Fruit fly (Drosophila melanogaster) whole organism, adult: Measurements from ENCODE around the gene Rap1.

ENCODE experiments used
- CG11617 ChIP-seq: fragments of 200-800 bp; sonication (Bioruptor generic); optimal IDR thresholded peaks from 2 replicates; lab custom pipeline; 2017; ENCODE audit warnings: mild to moderate bottlenecking, missing biosample characterization, missing genetic modification reagents, missing genetic modification characterization
- CG14711 ChIP-seq: fragments of 200-800 bp; sonication (Bioruptor generic); optimal IDR thresholded peaks from 2 replicates; lab custom pipeline; 2018; ENCODE audit warnings: missing biosample characterization, mild to moderate bottlenecking, missing genetic modification characterization, moderate library complexity
- CG33017 ChIP-seq: fragments of 200-800 bp; sonication (Bioruptor generic); optimal IDR thresholded peaks from 2 replicates; lab custom pipeline; 2018; ENCODE audit warnings: missing biosample characterization, mild to moderate bottlenecking, missing genetic modification characterization, moderate library complexity
- CG7101 ChIP-seq: fragments of 200-800 bp; sonication (Bioruptor generic); optimal IDR thresholded peaks from 2 replicates; lab custom pipeline; 2018; ENCODE audit warnings: missing biosample characterization, mild to moderate bottlenecking, missing genetic modification characterization, moderate library complexity
- Crg-1 ChIP-seq: fragments of 200-800 bp; sonication (Bioruptor generic); optimal IDR thresholded peaks from 2 replicates; lab custom pipeline; 2016; ENCODE audit warnings: missing biosample characterization, missing genetic modification characterization
- Mnt ChIP-seq: fragments of 200-800 bp; sonication (Bioruptor generic); optimal IDR thresholded peaks from 2 replicates; lab custom pipeline; 2016; ENCODE audit warnings: missing biosample characterization, mild to moderate bottlenecking, missing genetic modification characterization
- bab1 ChIP-seq: fragments of 200-800 bp; sonication (Bioruptor generic); optimal IDR thresholded peaks from 3 replicates; lab custom pipeline; 2019; ENCODE audit warnings: missing biosample characterization, mild to moderate bottlenecking, missing genetic modification characterization, moderate library complexity
- cic ChIP-seq: fragments of 200-800 bp; sonication (Bioruptor generic); optimal IDR thresholded peaks from 2 replicates; lab custom pipeline; 2017; ENCODE audit warnings: missing biosample characterization, mild to moderate bottlenecking, missing genetic modification characterization, moderate library complexity
- cnc ChIP-seq, 2 experiments: fragments of >200 bp; optimal IDR thresholded peaks; 2 replicates each; lab custom pipeline; 2017
- kay ChIP-seq: fragments of 200-800 bp; sonication (Bioruptor generic); peaks from one replicate; lab custom pipeline; 2016; ENCODE audit warnings: missing biosample characterization, missing genetic modification characterization, borderline replicate concordance
- ovo ChIP-seq: fragments of 200-800 bp; sonication (Bioruptor generic); optimal IDR thresholded peaks from 2 replicates; lab custom pipeline; 2016; ENCODE audit warnings: missing biosample characterization, missing genetic modification characterization
- tj ChIP-seq: fragments of 200-800 bp; sonication (Bioruptor generic); optimal IDR thresholded peaks from 3 replicates; lab custom pipeline; 2017; ENCODE audit warnings: missing biosample characterization, mild to moderate bottlenecking, missing genetic modification characterization, moderate library complexity

DNA sequence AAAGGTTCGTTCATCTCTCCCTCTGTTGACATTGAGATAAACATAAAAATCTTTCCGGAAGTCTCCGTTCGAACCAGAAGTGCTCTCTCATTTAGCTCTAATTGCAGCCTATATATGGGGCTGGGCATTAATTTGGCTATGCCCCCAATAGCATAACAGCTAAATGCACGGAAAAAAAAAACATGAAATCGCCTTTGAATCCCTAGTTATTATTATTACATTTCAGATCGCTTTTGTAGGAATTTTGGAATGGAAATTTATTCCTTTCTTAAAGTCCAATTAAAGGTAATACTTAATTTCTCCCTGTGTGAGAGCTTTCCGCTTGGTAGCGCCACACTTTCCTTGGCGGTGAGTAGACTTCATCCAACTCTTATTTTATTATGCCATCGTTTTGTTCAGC lies 44.2 kb upstream of the Rap1 start:
- TF ChIP-seq bab1 (GFP tag; lab: Kevin White, UChicago) (no peak), tj (GFP tag; lab: Kevin White, UChicago) (no peak), cnc (optimal IDR thresholded peaks at IDR 0.05; lab: Kevin White, UChicago) (no peak), ovo (GFP tag; lab: Kevin White, UChicago) (no peak), CG14711 (tag; lab: Kevin White, UChicago) (no peak), CG33017 (tag; lab: Kevin White, UChicago) (no peak), CG11617 (no peak), CG7101 (tag; lab: Kevin White, UChicago) (no peak), kay (GFP tag; lab: Kevin White, UChicago) (no peak), Crg-1 (GFP tag; lab: Kevin White, UChicago) (no peak), Mnt (GFP tag; lab: Kevin White, UChicago) (no peak), cic (GFP tag; lab: Kevin White, UChicago) (no peak)
